Worm (Caenorhabditis elegans): ENCODE results near the gene gpa-4.

gpa-4 gene

ce11 chrIV:409935-410334 lies 8.4 kb downstream of the gpa-4 start, which contains the start of gene kgb-1:
Gene kgb-1 (minus strand): TSS chrIV:410035.
- TF ChIP-seq hlh-13 (GFP tag; optimal IDR thresholded peaks at IDR 0.05) (no peak), pros-1 (tag; optimal IDR thresholded peaks at IDR 0.05) (no peak), hlh-6 (tag; optimal IDR thresholded peaks at IDR 0.05) (no peak), unc-3 (GFP tag; conservative IDR thresholded peaks at IDR 0.05) (no peak), unc-3 (tag; optimal IDR thresholded peaks at IDR 0.05) (no peak), ceh-30 (tag; optimal IDR thresholded peaks at IDR 0.05) (no peak), zip-5 (tag; optimal IDR thresholded peaks at IDR 0.05) (no peak), Y22D7AL.16 (tag; optimal IDR thresholded peaks at IDR 0.05) (no peak), K02D7.2 (tag; optimal IDR thresholded peaks at IDR 0.05) (no peak), ceh-6 (GFP tag; optimal IDR thresholded peaks at IDR 0.05) (no peak), sox-4 (tag; optimal IDR thresholded peaks at IDR 0.05) (no peak), ets-4 (tag; optimal IDR thresholded peaks at IDR 0.05) (no peak)

- TF ChIP-seq ttx-3 (tag; optimal IDR thresholded peaks at IDR 0.05) = peak; percentile 26
- TF ChIP-seq pag-3 (tag; optimal IDR thresholded peaks at IDR 0.05; ENCODE audit: borderline replicate concordance) = peak; percentile 62
- TF ChIP-seq madf-2 (tag; optimal IDR thresholded peaks at IDR 0.05) = peak; percentile 57
- TF ChIP-seq hlh-13 (GFP tag; optimal IDR thresholded peaks at IDR 0.05) = no peak
- TF ChIP-seq hlh-30 (tag; optimal IDR thresholded peaks at IDR 0.05; ENCODE audit: insufficient read depth) = no peak
- no peak for TF ChIP-seq T23F11.4 (GFP tag; optimal IDR thresholded peaks at IDR 0.05)
- no peak for TF ChIP-seq K02D7.2 (tag; optimal IDR thresholded peaks at IDR 0.05)
- peak; percentile 34 for TF ChIP-seq dmd-4 (tag; optimal IDR thresholded peaks at IDR 0.05; ENCODE audit: borderline replicate concordance)
- TF ChIP-seq lin-11 (tag; optimal IDR thresholded peaks at IDR 0.05) = no peak
- TF ChIP-seq ztf-16 (tag; optimal IDR thresholded peaks at IDR 0.05) = peak; percentile 37
- TF ChIP-seq ceh-6 (GFP tag; optimal IDR thresholded peaks at IDR 0.05) = no peak
- TF ChIP-seq npax-4 (tag; optimal IDR thresholded peaks at IDR 0.05) = no peak
- TF ChIP-seq elt-4 (tag; optimal IDR thresholded peaks at IDR 0.05) = no peak
- no peak for TF ChIP-seq che-1 (tag; optimal IDR thresholded peaks at IDR 0.05)
- TF ChIP-seq C38D4.7 (GFP tag; optimal IDR thresholded peaks at IDR 0.05) = no peak
- peak; percentile 89 for TF ChIP-seq C08G9.2 (tag; optimal IDR thresholded peaks at IDR 0.05)
- TF ChIP-seq fkh-10 (GFP tag; optimal IDR thresholded peaks at IDR 0.05) = no peak
- TF ChIP-seq F13H6.1 (tag; optimal IDR thresholded peaks at IDR 0.05) = peak; percentile 87
- peak; percentile 56 for TF ChIP-seq pax-1 (tag; optimal IDR thresholded peaks at IDR 0.05)
- TF ChIP-seq tbx-2 (tag; optimal IDR thresholded peaks at IDR 0.05) = peak; percentile 91
- TF ChIP-seq pros-1 (tag; optimal IDR thresholded peaks at IDR 0.05) = no peak
- peak; percentile 70 for TF ChIP-seq nfya-1 (tag; optimal IDR thresholded peaks at IDR 0.05)
- TF ChIP-seq sox-2 (GFP tag; IDR thresholded peaks at IDR 0.05) = no peak
- TF ChIP-seq K09A11.1 (tag; optimal IDR thresholded peaks at IDR 0.05; ENCODE audit: insufficient read depth) = peak; percentile 46
- peak; percentile 50 for TF ChIP-seq ceh-18 (tag; optimal IDR thresholded peaks at IDR 0.05)
- no peak for TF ChIP-seq ceh-9 (tag; optimal IDR thresholded peaks at IDR 0.05)
- TF ChIP-seq fkh-6 (tag; optimal IDR thresholded peaks at IDR 0.05) = peak; percentile 58
- no peak for TF ChIP-seq nhr-232 (tag; optimal IDR thresholded peaks at IDR 0.05)
- TF ChIP-seq ceh-19 (GFP tag; optimal IDR thresholded peaks at IDR 0.05) = peak; percentile 26
- TF ChIP-seq ceh-30 (tag; optimal IDR thresholded peaks at IDR 0.05) = no peak
- TF ChIP-seq unc-42 (tag; optimal IDR thresholded peaks at IDR 0.05) = peak; percentile 59
- TF ChIP-seq hlh-8 (tag; optimal IDR thresholded peaks at IDR 0.05) = peak; percentile 80
- TF ChIP-seq ref-2 (tag; optimal IDR thresholded peaks at IDR 0.05) = peak; percentile 90
- peak; percentile 78 for TF ChIP-seq pqm-1 (tag; optimal IDR thresholded peaks at IDR 0.05)
- TF ChIP-seq pha-2 (tag; optimal IDR thresholded peaks at IDR 0.05) = peak; percentile 58
- TF ChIP-seq sox-4 (tag; optimal IDR thresholded peaks at IDR 0.05) = no peak
- TF ChIP-seq gmeb-2 (tag; optimal IDR thresholded peaks at IDR 0.05) = no peak
- no peak for TF ChIP-seq ceh-24 (tag; optimal IDR thresholded peaks at IDR 0.05)
- peak; percentile 19 for TF ChIP-seq unc-55 (GFP tag; optimal IDR thresholded peaks at IDR 0.05)
- TF ChIP-seq lim-6 (tag; optimal IDR thresholded peaks at IDR 0.05) = peak; percentile 77
- peak; percentile 99 for TF ChIP-seq ceh-31 (tag; optimal IDR thresholded peaks at IDR 0.05)
- TF ChIP-seq pha-4 (tag; optimal IDR thresholded peaks at IDR 0.05) = no peak
- TF ChIP-seq ceh-45 (GFP tag; IDR thresholded peaks at IDR 0.05) = no peak
- no peak for TF ChIP-seq mec-3 (tag; optimal IDR thresholded peaks at IDR 0.05; ENCODE audit: borderline replicate concordance)
- peak; percentile 88 for TF ChIP-seq ceh-2 (tag; optimal IDR thresholded peaks at IDR 0.05)
These were observed 9.0 kb downstream of the gpa-4 start, which contains the start of gene T07A9.12 for ce11 chrIV:410420-410891. Gene T07A9.12 (plus strand): TSS chrIV:410867.

Measured in whole organism, late embryonic.